Fruit fly (Drosophila melanogaster) whole organism, embryonic: Measurements from ENCODE around the gene PLCXD.

Experiments
- Abd-B ChIP-seq: fragments of 200-800 bp; sonication (Bioruptor generic); optimal IDR thresholded peaks from 2 replicates; lab custom pipeline; 2018; ENCODE audit warnings: missing biosample characterization, mild to moderate bottlenecking, missing genetic modification characterization, moderate library complexity
- Bgb ChIP-seq: fragments of 200-800 bp; sonication (Bioruptor generic); IDR thresholded peaks from 2 replicates; pipeline ENCODE4 v1.3.6; 2022; ENCODE audit warnings: missing biosample characterization, missing genetic modification characterization; ENCODE audit not compliant: partially characterized antibody
- CG10274 ChIP-seq: fragments of 200-800 bp; sonication (Bioruptor generic); optimal IDR thresholded peaks from 3 replicates; lab custom pipeline; 2017; ENCODE audit warnings: missing biosample characterization, mild to moderate bottlenecking, missing genetic modification characterization
- CG10959 ChIP-seq: fragments of 200-800 bp; sonication (Bioruptor generic); IDR thresholded peaks from 2 replicates; pipeline ENCODE4 v1.3.6; 2022; ENCODE audit warnings: missing biosample characterization, missing genetic modification characterization
- CG11093 ChIP-seq: fragments of 200-800 bp; sonication (Bioruptor generic); IDR thresholded peaks from 3 replicates; pipeline ENCODE4 v1.3.6; 2022; ENCODE audit warnings: missing biosample characterization, missing genetic modification characterization
- CG12659 ChIP-seq: fragments of 200-800 bp; sonication (Bioruptor generic); optimal IDR thresholded peaks from 3 replicates; lab custom pipeline; 2017; ENCODE audit warnings: mild to moderate bottlenecking, missing biosample characterization, missing genetic modification reagents, missing genetic modification characterization
- CG12744 ChIP-seq: fragments of 200-800 bp; sonication (Bioruptor generic); optimal IDR thresholded peaks from 2 replicates; lab custom pipeline; 2016; ENCODE audit warnings: missing biosample characterization, missing genetic modification characterization
- CG12769 ChIP-seq: fragments of 200-800 bp; sonication (Bioruptor generic); optimal IDR thresholded peaks from 2 replicates; lab custom pipeline; 2019; ENCODE audit warnings: missing biosample characterization, mild to moderate bottlenecking, missing genetic modification characterization, moderate library complexity
- CG13287 ChIP-seq: fragments of 200-800 bp; sonication (Bioruptor generic); IDR thresholded peaks from 2 replicates; pipeline ENCODE4 v1.3.6; 2022; ENCODE audit warnings: missing biosample characterization, missing genetic modification characterization; ENCODE audit not compliant: partially characterized antibody
- CG15601 ChIP-seq: fragments of 200-800 bp; sonication (Bioruptor generic); optimal IDR thresholded peaks from 3 replicates; lab custom pipeline; 2019; ENCODE audit warnings: missing biosample characterization, mild to moderate bottlenecking, missing genetic modification characterization, moderate library complexity
- CG16815 ChIP-seq: fragments of 200-800 bp; sonication (Bioruptor generic); optimal IDR thresholded peaks from 3 replicates; lab custom pipeline; 2017; ENCODE audit warnings: missing biosample characterization, mild to moderate bottlenecking, missing genetic modification characterization
- CG17912 ChIP-seq: fragments of 200-800 bp; sonication (Bioruptor generic); optimal IDR thresholded peaks from 2 replicates; lab custom pipeline; 2018; ENCODE audit warnings: missing biosample characterization, mild to moderate bottlenecking, missing genetic modification characterization
- CG1832 ChIP-seq: fragments of 200-800 bp; sonication (Bioruptor generic); optimal IDR thresholded peaks from 2 replicates; lab custom pipeline; 2017; ENCODE audit warnings: missing biosample characterization, mild to moderate bottlenecking, missing genetic modification characterization, inconsistent platforms
- CG18619 ChIP-seq: fragments of 200-800 bp; sonication (Bioruptor generic); optimal IDR thresholded peaks from 3 replicates; lab custom pipeline; 2017; ENCODE audit warnings: missing biosample characterization, mild to moderate bottlenecking, missing genetic modification characterization
- CG31365 ChIP-seq: fragments of 200-800 bp; sonication (Bioruptor generic); optimal IDR thresholded peaks from 2 replicates; lab custom pipeline; 2018; ENCODE audit warnings: missing biosample characterization, mild to moderate bottlenecking, missing genetic modification characterization
- CG34422 ChIP-seq: fragments of 200-800 bp; sonication (Bioruptor generic); IDR thresholded peaks from 3 replicates; pipeline ENCODE4 v1.3.6; 2022; ENCODE audit warnings: missing biosample characterization, missing genetic modification characterization
- CG4360 ChIP-seq: fragments of 200-800 bp; sonication (Bioruptor generic); IDR thresholded peaks from 2 replicates; pipeline ENCODE4 v1.3.6; 2022; ENCODE audit warnings: missing biosample characterization, missing genetic modification characterization
- CG6854 ChIP-seq: fragments of 200-800 bp; sonication (Bioruptor generic); optimal IDR thresholded peaks from 3 replicates; lab custom pipeline; 2017; ENCODE audit warnings: missing biosample characterization, mild to moderate bottlenecking, missing genetic modification characterization
- CG8924 ChIP-seq: fragments of 200-800 bp; optimal IDR thresholded peaks from 3 replicates; lab custom pipeline; 2019; ENCODE audit warnings: missing biosample characterization, mild to moderate bottlenecking, missing genetic modification characterization, moderate library complexity
- CG9797 ChIP-seq: fragments of 200-800 bp; sonication (Bioruptor generic); optimal IDR thresholded peaks from 3 replicates; lab custom pipeline; 2018; ENCODE audit warnings: missing biosample characterization, mild to moderate bottlenecking, missing genetic modification characterization
- CG9932 ChIP-seq: fragments of 200-800 bp; sonication (Bioruptor generic); IDR thresholded peaks from 2 replicates; pipeline ENCODE4 v1.3.6; 2022; ENCODE audit warnings: missing biosample characterization, missing genetic modification characterization
- Dbx ChIP-seq: fragments of 200-800 bp; sonication (Bioruptor generic); IDR thresholded peaks from 3 replicates; pipeline ENCODE4 v1.3.6; 2022; ENCODE audit warnings: missing biosample characterization, missing genetic modification characterization
- Gug ChIP-seq: fragments of 200-800 bp; sonication (Bioruptor generic); IDR thresholded peaks from 4 replicates; pipeline ENCODE4 v1.3.6; 2022; ENCODE audit warnings: missing biosample characterization, missing genetic modification characterization
- H15 ChIP-seq: fragments of 200-800 bp; sonication (Bioruptor generic); IDR thresholded peaks from 3 replicates; pipeline ENCODE4 v1.3.6; 2022; ENCODE audit warnings: missing biosample characterization, missing genetic modification characterization
- H2.0 ChIP-seq: fragments of 200-800 bp; sonication (Bioruptor generic); IDR thresholded peaks from 2 replicates; pipeline ENCODE4 v1.3.6; 2022; ENCODE audit warnings: missing biosample characterization, missing genetic modification characterization
- HmgZ ChIP-seq: fragments of 200-800 bp; sonication (Bioruptor generic); optimal IDR thresholded peaks from 2 replicates; lab custom pipeline; 2018; ENCODE audit warnings: missing biosample characterization, mild to moderate bottlenecking, missing genetic modification characterization
- MBD-R2 ChIP-seq: fragments of 200-800 bp; sonication (Bioruptor generic); IDR thresholded peaks from 2 replicates; pipeline ENCODE4 v1.3.6; 2022; ENCODE audit warnings: missing biosample characterization, missing genetic modification characterization
- Med ChIP-seq: fragments of 200-800 bp; sonication (Bioruptor generic); peaks from one replicate; lab custom pipeline; 2016; ENCODE audit warnings: missing biosample characterization, missing genetic modification characterization, mild to moderate bottlenecking, inconsistent platforms, moderate library complexity
- Nf-YB ChIP-seq: fragments of 200-800 bp; sonication (Bioruptor generic); optimal IDR thresholded peaks from 3 replicates; lab custom pipeline; 2019; ENCODE audit warnings: missing biosample characterization, mild to moderate bottlenecking, missing genetic modification characterization, moderate library complexity
- ap ChIP-seq: fragments of 200-800 bp; sonication (Bioruptor generic); IDR thresholded peaks from 2 replicates; pipeline ENCODE4 v1.3.6; 2022; ENCODE audit warnings: missing biosample characterization, missing genetic modification characterization
- crp ChIP-seq, 2 experiments: fragments of 200-800 bp; sonication (Bioruptor generic); optimal IDR thresholded peaks; 2 replicates in 1 of 2; 3 replicates in 1 of 2; lab custom pipeline; 2017; ENCODE audit warnings: missing biosample characterization in 2 of 2, missing genetic modification characterization in 2 of 2, mild to moderate bottlenecking in 1 of 2, moderate library complexity in 1 of 2
- ewg ChIP-seq: fragments of 200-800 bp; sonication (Bioruptor generic); optimal IDR thresholded peaks from 3 replicates; lab custom pipeline; 2017; ENCODE audit warnings: mild to moderate bottlenecking, missing biosample characterization, missing genetic modification reagents, missing genetic modification characterization
- gt ChIP-seq: fragments of 200-800 bp; sonication (Bioruptor generic); IDR thresholded peaks from 2 replicates; pipeline ENCODE4 v1.3.6; 2022; ENCODE audit warnings: missing biosample characterization, missing genetic modification characterization
- knrl ChIP-seq: fragments of 200-800 bp; sonication (Bioruptor generic); IDR thresholded peaks from 3 replicates; pipeline ENCODE4 v1.3.6; 2022; ENCODE audit warnings: missing biosample characterization, missing genetic modification characterization; ENCODE audit not compliant: partially characterized antibody
- lmd ChIP-seq: fragments of 200-800 bp; sonication (Bioruptor generic); IDR thresholded peaks from 2 replicates; pipeline ENCODE4 v1.3.6; 2022; ENCODE audit warnings: missing biosample characterization, missing genetic modification characterization
- lov ChIP-seq, 2 experiments: fragments of 200-800 bp in 1 of 2; fragments of >200 bp in 1 of 2; sonication (Bioruptor generic) in 1 of 2; IDR thresholded peaks in 1 of 2; optimal IDR thresholded peaks in 1 of 2; 2 replicates in 1 of 2; 3 replicates in 1 of 2; pipeline versions ENCODE4 v1.3.6 to Lab custom; 2017 to 2022; ENCODE audit warnings: missing biosample characterization in 1 of 2, missing genetic modification characterization in 1 of 2
- nerfin-1 ChIP-seq: fragments of 200-800 bp; sonication (Bioruptor generic); optimal IDR thresholded peaks from 3 replicates; lab custom pipeline; 2019; ENCODE audit warnings: missing biosample characterization, mild to moderate bottlenecking, missing genetic modification characterization, moderate library complexity
- nerfin-2 ChIP-seq: fragments of 200-800 bp; sonication (Bioruptor generic); IDR thresholded peaks from 2 replicates; pipeline ENCODE4 v1.3.6; 2022; ENCODE audit warnings: missing biosample characterization, missing genetic modification characterization; ENCODE audit not compliant: partially characterized antibody
- org-1 ChIP-seq: fragments of 200-800 bp; sonication (Bioruptor generic); optimal IDR thresholded peaks from 2 replicates; lab custom pipeline; 2017; ENCODE audit warnings: missing biosample characterization, missing genetic modification characterization
- p53 ChIP-seq: fragments of 200-800 bp; sonication (Bioruptor generic); optimal IDR thresholded peaks from 2 replicates; lab custom pipeline; 2016; ENCODE audit warnings: missing biosample characterization, missing genetic modification characterization
- pita ChIP-seq: fragments of 200-800 bp; sonication (Bioruptor generic); optimal IDR thresholded peaks from 2 replicates; lab custom pipeline; 2017; ENCODE audit warnings: missing biosample characterization, mild to moderate bottlenecking, missing genetic modification characterization
- salm ChIP-seq: fragments of 200-800 bp; sonication (Bioruptor generic); optimal IDR thresholded peaks from 2 replicates; lab custom pipeline; 2018; ENCODE audit warnings: missing biosample characterization, mild to moderate bottlenecking, missing genetic modification characterization
- sim ChIP-seq: fragments of 200-800 bp; sonication (Bioruptor generic); IDR thresholded peaks from 2 replicates; pipeline ENCODE4 v1.3.6; 2022; ENCODE audit warnings: missing biosample characterization, missing genetic modification characterization
- tio ChIP-seq: fragments of 200-800 bp; sonication (Bioruptor generic); optimal IDR thresholded peaks from 2 replicates; lab custom pipeline; 2017; ENCODE audit warnings: missing biosample characterization, missing genetic modification characterization, inconsistent platforms
- tll ChIP-seq, 2 experiments: fragments of 200-800 bp in 1 of 2; fragments of >200 bp in 1 of 2; sonication (Bioruptor generic) in 1 of 2; optimal IDR thresholded peaks; 2 replicates each; lab custom pipeline; 2017 to 2019; ENCODE audit warnings: missing biosample characterization in 2 of 2, missing genetic modification characterization in 2 of 2, mild to moderate bottlenecking in 1 of 2, moderate library complexity in 1 of 2
- trem ChIP-seq: fragments of 200-800 bp; optimal IDR thresholded peaks from 3 replicates; lab custom pipeline; 2019; ENCODE audit warnings: missing biosample characterization, mild to moderate bottlenecking, missing genetic modification characterization, moderate library complexity
- unc-4 ChIP-seq: fragments of 200-800 bp; sonication (Bioruptor generic); IDR thresholded peaks from 2 replicates; pipeline ENCODE4 v1.3.6; 2022; ENCODE audit warnings: missing biosample characterization, missing genetic modification characterization; ENCODE audit not compliant: partially characterized antibody
- vnd ChIP-seq: fragments of 200-800 bp; sonication (Bioruptor generic); IDR thresholded peaks from 3 replicates; pipeline ENCODE4 v1.3.6; 2022; ENCODE audit warnings: missing biosample characterization, missing genetic modification characterization; ENCODE audit not compliant: partially characterized antibody
- wor ChIP-seq: fragments of 200-800 bp; sonication (Bioruptor generic); IDR thresholded peaks from 2 replicates; pipeline ENCODE4 v1.3.6; 2022; ENCODE audit warnings: missing biosample characterization, missing genetic modification characterization
- zen2 ChIP-seq: fragments of 200-800 bp; sonication (Bioruptor generic); IDR thresholded peaks from 3 replicates; pipeline ENCODE4 v1.3.6; 2022; ENCODE audit warnings: missing biosample characterization, missing genetic modification characterization; ENCODE audit not compliant: partially characterized antibody

PLCXD gene

dm6 chr2L:12021193-12021592 lies 28.0 kb upstream of the PLCXD start (continued):
- no peak for TF ChIP-seq crp (GFP tag; optimal IDR thresholded peaks at IDR 0.05; lab: Kevin White, UChicago)
- no peak for TF ChIP-seq vnd
- TF ChIP-seq Abd-B (GFP tag; lab: Kevin White, UChicago): no peak
- no peak for TF ChIP-seq sim (GFP tag; lab: Robert Waterston, UW)
- TF ChIP-seq CG4360 (GFP tag; lab: Robert Waterston, UW): no peak; the same call in 1 of the 2 replicates
- TF ChIP-seq wor (GFP tag; lab: Robert Waterston, UW): no peak
- peak; percentile 60 for TF ChIP-seq HmgZ
- peak; percentile 59 for TF ChIP-seq ewg (GFP tag; lab: Kevin White, UChicago)
- TF ChIP-seq lov (optimal IDR thresholded peaks at IDR 0.05; lab: Kevin White, UChicago): no peak
- no peak for TF ChIP-seq lov (GFP tag; IDR thresholded peaks at IDR 0.05; lab: Robert Waterston, UW)
- no peak for TF ChIP-seq knrl (GFP tag; lab: Robert Waterston, UW)
- no peak for TF ChIP-seq CG11093
- TF ChIP-seq org-1: peak; percentile 62
- peak; percentile 36 for TF ChIP-seq nerfin-1 (tag; lab: Kevin White, UChicago)
- peak; percentile 9 for TF ChIP-seq salm
- no peak for TF ChIP-seq lmd (GFP tag; lab: Robert Waterston, UW)
- no peak for TF ChIP-seq trem (tag; lab: Kevin White, UChicago)
- no peak for TF ChIP-seq tll (GFP tag; optimal IDR thresholded peaks at IDR 0.05; lab: Kevin White, UChicago)
- TF ChIP-seq tio (GFP tag; lab: Kevin White, UChicago): no peak
- TF ChIP-seq CG17912 (GFP tag; lab: Kevin White, UChicago): peak; percentile 8
- TF ChIP-seq CG18619 (GFP tag; lab: Kevin White, UChicago): peak; percentile 76
- no peak for TF ChIP-seq Bgb (GFP tag; lab: Robert Waterston, UW)
- peak; percentile 58; the same call in 1 of the 3 replicates for TF ChIP-seq Dbx (GFP tag; lab: Robert Waterston, UW)
- TF ChIP-seq pita (GFP tag; lab: Kevin White, UChicago): no peak
- TF ChIP-seq CG6854: peak; percentile 48
- TF ChIP-seq zen2 (GFP tag; lab: Robert Waterston, UW): no peak
- TF ChIP-seq CG9932 (GFP tag; lab: Robert Waterston, UW): no peak
- peak; percentile 1 for TF ChIP-seq CG31365
- TF ChIP-seq CG10274: peak; percentile 8
- no peak for TF ChIP-seq H15 (GFP tag; lab: Robert Waterston, UW)
- no peak for TF ChIP-seq ap (GFP tag; lab: Robert Waterston, UW)
- TF ChIP-seq p53 (GFP tag; lab: Kevin White, UChicago): no peak
- no peak for TF ChIP-seq unc-4 (GFP tag; lab: Robert Waterston, UW)
- TF ChIP-seq CG10959 (GFP tag; lab: Robert Waterston, UW): no peak
- TF ChIP-seq Gug (GFP tag; lab: Robert Waterston, UW): no peak; the same call in 3 of the 4 replicates
- peak; percentile 59 for TF ChIP-seq CG8924 (tag; lab: Kevin White, UChicago)
- no peak for TF ChIP-seq CG13287 (GFP tag; lab: Robert Waterston, UW)
- TF ChIP-seq CG12659: peak; percentile 83
- TF ChIP-seq CG12769: no peak
- TF ChIP-seq Med (GFP tag; lab: Kevin White, UChicago): peak; percentile 94
- TF ChIP-seq MBD-R2 (GFP tag; lab: Robert Waterston, UW): no peak
- no peak for TF ChIP-seq H2.0 (GFP tag; lab: Robert Waterston, UW)
- TF ChIP-seq nerfin-2: no peak
- no peak for TF ChIP-seq CG16815
- TF ChIP-seq CG15601: peak; percentile 84
- TF ChIP-seq CG1832 (GFP tag; lab: Kevin White, UChicago): no peak
- no peak for TF ChIP-seq gt
- TF ChIP-seq CG12744 (GFP tag; lab: Kevin White, UChicago): peak; percentile 62
- no peak for TF ChIP-seq CG34422
- peak; percentile 48 for TF ChIP-seq Nf-YB (GFP tag; lab: Kevin White, UChicago)
- TF ChIP-seq CG9797 (GFP tag; lab: Kevin White, UChicago): no peak
